Worm (Caenorhabditis elegans) whole organism, young adult: ENCODE data around the gene K08E4.7.
A peak's percentile ranks its signal among the peaks of the same experiment; 100 is the strongest.

Source experiments
- B0035.1 ChIP-seq: sonication (generic microtip); optimal IDR thresholded peaks from 2 replicates; lab custom pipeline; 2016; ENCODE audit warnings: missing genetic modification characterization, mild to moderate bottlenecking, missing compliant biosample characterization, missing genotype, missing genetic modification reagents
- C06A6.2 ChIP-seq: fragments of 200-800 bp; sonication (Bioruptor generic); conservative IDR thresholded peaks from 2 replicates; pipeline ENCODE4 v1.3.6; 2022; ENCODE audit warnings: missing genetic modification characterization, missing compliant biosample characterization
- F37B4.10 ChIP-seq: fragments of 200-800 bp; sonication (Bioruptor generic); IDR thresholded peaks from 2 replicates; pipeline ENCODE4 v1.3.6; 2022; ENCODE audit warnings: missing genetic modification characterization, missing compliant biosample characterization
- F39B2.1 ChIP-seq: fragments of 200-800 bp; sonication (Bioruptor generic); IDR thresholded peaks from 2 replicates; pipeline ENCODE4 v1.3.6; 2022; ENCODE audit warnings: missing genetic modification reagents, missing genetic modification characterization, missing compliant biosample characterization
- K11D2.4 ChIP-seq: fragments of 200-800 bp; sonication (Bioruptor generic); IDR thresholded peaks from 2 replicates; pipeline ENCODE4 v1.3.6; 2022; ENCODE audit warnings: missing genetic modification reagents, missing genetic modification characterization, missing compliant biosample characterization
- K12H6.12 ChIP-seq: fragments of 200-800 bp; sonication (Bioruptor generic); optimal IDR thresholded peaks from 2 replicates; lab custom pipeline; 2018; ENCODE audit warnings: mild to moderate bottlenecking, missing genetic modification characterization, missing compliant biosample characterization
- Y79H2A.3 ChIP-seq: fragments of 200-800 bp; sonication (Bioruptor generic); conservative IDR thresholded peaks from 2 replicates; pipeline ENCODE4 v1.3.6; 2022; ENCODE audit warnings: missing genetic modification reagents, missing genetic modification characterization, missing compliant biosample characterization
- aptf-2 ChIP-seq: fragments of 200-800 bp; sonication (Bioruptor generic); conservative IDR thresholded peaks from 2 replicates; pipeline ENCODE4 v1.3.6; 2022; ENCODE audit warnings: missing genetic modification reagents, missing genetic modification characterization, missing compliant biosample characterization
- attf-5 ChIP-seq: fragments of 200-800 bp; sonication (Bioruptor generic); optimal IDR thresholded peaks from 2 replicates; lab custom pipeline; 2018; ENCODE audit warnings: mild to moderate bottlenecking, missing genetic modification characterization, missing compliant biosample characterization
- bed-1 ChIP-seq: fragments of 200-800 bp; sonication (Bioruptor generic); IDR thresholded peaks from 2 replicates; pipeline ENCODE4 v1.3.6; 2022; ENCODE audit warnings: missing genetic modification reagents, missing genetic modification characterization, missing compliant biosample characterization
- bed-2 ChIP-seq: fragments of 200-800 bp; sonication (Bioruptor generic); IDR thresholded peaks from 2 replicates; pipeline ENCODE4 v1.3.6; 2022; ENCODE audit warnings: missing genetic modification reagents, missing genetic modification characterization, missing compliant biosample characterization
- ccch-3 ChIP-seq: fragments of 200-800 bp; sonication (Bioruptor generic); optimal IDR thresholded peaks from 2 replicates; lab custom pipeline; 2018; ENCODE audit warnings: mild to moderate bottlenecking, missing genetic modification characterization, missing compliant biosample characterization
- cebp-1 ChIP-seq, 2 experiments: fragments of 200-800 bp in 1 of 2; sonication (Bioruptor generic) in 1 of 2; sonication (generic microtip) in 1 of 2; IDR thresholded peaks in 1 of 2; optimal IDR thresholded peaks in 1 of 2; 2 replicates each; pipeline versions ENCODE4 v1.3.6 to Lab custom; 2017 to 2022; ENCODE audit warnings: missing compliant biosample characterization in 2 of 2, missing genetic modification characterization in 2 of 2, mild to moderate bottlenecking in 1 of 2, missing genetic modification reagents in 1 of 2, moderate library complexity in 1 of 2
- chd-7 ChIP-seq: sonication (generic microtip); optimal IDR thresholded peaks from 2 replicates; lab custom pipeline; 2016; ENCODE audit warnings: mild to moderate bottlenecking, missing genetic modification characterization, moderate library complexity, missing compliant biosample characterization
- dox-1 ChIP-seq: fragments of 200-800 bp; sonication (Bioruptor generic); IDR thresholded peaks from 2 replicates; pipeline ENCODE4 v1.3.6; 2022; ENCODE audit warnings: missing genetic modification reagents, missing genetic modification characterization, missing compliant biosample characterization
- dpl-1 ChIP-seq: fragments of 150-350 bp; optimal IDR thresholded peaks from 2 replicates; lab custom pipeline; 2014; ENCODE audit warnings: missing biosample characterization, missing genetic modification reagents, missing genetic modification characterization
- egl-44 ChIP-seq: fragments of 200-800 bp; sonication (Bioruptor generic); IDR thresholded peaks from 2 replicates; pipeline ENCODE4 v1.3.6; 2022; ENCODE audit warnings: missing genetic modification reagents, missing genetic modification characterization, missing compliant biosample characterization
- egrh-3 ChIP-seq: fragments of 200-800 bp; sonication (Bioruptor generic); IDR thresholded peaks from 2 replicates; pipeline ENCODE4 v1.3.6; 2022; ENCODE audit warnings: missing genetic modification reagents, missing genetic modification characterization, missing compliant biosample characterization
- ets-4 ChIP-seq: fragments of 200-800 bp; sonication (Bioruptor generic); optimal IDR thresholded peaks from 2 replicates; lab custom pipeline; 2018; ENCODE audit warnings: mild to moderate bottlenecking, missing genetic modification characterization, missing compliant biosample characterization
- fkh-3 ChIP-seq: sonication (generic microtip); optimal IDR thresholded peaks from 2 replicates; lab custom pipeline; 2016; ENCODE audit warnings: mild to moderate bottlenecking, missing genetic modification characterization, missing compliant biosample characterization
- gei-17 ChIP-seq: fragments of 200-800 bp; sonication (Bioruptor generic); optimal IDR thresholded peaks from 2 replicates; lab custom pipeline; 2018; ENCODE audit warnings: mild to moderate bottlenecking, missing genetic modification characterization, missing compliant biosample characterization
- hrde-1 ChIP-seq: sonication (generic microtip); optimal IDR thresholded peaks from 2 replicates; lab custom pipeline; 2016; ENCODE audit warnings: missing genetic modification characterization, mild to moderate bottlenecking, missing compliant biosample characterization, moderate library complexity, missing genotype, missing genetic modification reagents, borderline replicate concordance
- lin-35 ChIP-seq, 3 experiments: fragments of 150-350 bp in 2 of 3; sonication (generic microtip) in 1 of 3; optimal IDR thresholded peaks; 2 replicates each; lab custom pipeline; 2014 to 2018; ENCODE audit warnings: missing biosample characterization in 3 of 3, missing genetic modification characterization in 3 of 3, missing genetic modification reagents in 3 of 3
- lsl-1 ChIP-seq: fragments of 200-800 bp; sonication (Bioruptor generic); optimal IDR thresholded peaks from 2 replicates; lab custom pipeline; 2018; ENCODE audit warnings: mild to moderate bottlenecking, missing genetic modification characterization, moderate library complexity, missing compliant biosample characterization
- madf-3 ChIP-seq: fragments of 200-800 bp; sonication (Bioruptor generic); IDR thresholded peaks from 2 replicates; pipeline ENCODE4 v1.3.6; 2022; ENCODE audit warnings: missing genetic modification reagents, missing genetic modification characterization, missing compliant biosample characterization
- madf-6 ChIP-seq: fragments of 200-800 bp; sonication (Bioruptor generic); IDR thresholded peaks from 2 replicates; pipeline ENCODE4 v1.3.6; 2022; ENCODE audit warnings: missing genetic modification reagents, missing genetic modification characterization, missing compliant biosample characterization
- nhr-179 ChIP-seq: sonication (generic microtip); optimal IDR thresholded peaks from 2 replicates; lab custom pipeline; 2016; ENCODE audit warnings: mild to moderate bottlenecking, missing genetic modification characterization, missing compliant biosample characterization
- nhr-80 ChIP-seq: sonication (generic microtip); optimal IDR thresholded peaks from 2 replicates; lab custom pipeline; 2016; ENCODE audit warnings: missing genetic modification characterization, missing compliant biosample characterization
- nhr-90 ChIP-seq: sonication (generic microtip); optimal IDR thresholded peaks from 2 replicates; lab custom pipeline; 2016; ENCODE audit warnings: missing genotype, mild to moderate bottlenecking, missing genetic modification characterization, missing compliant biosample characterization
- rcor-1 ChIP-seq: fragments of 200-800 bp; sonication (Bioruptor generic); IDR thresholded peaks from 2 replicates; pipeline ENCODE4 v1.3.6; 2022; ENCODE audit warnings: missing genetic modification reagents, missing genetic modification characterization, missing compliant biosample characterization
- rec-8 ChIP-seq, 2 experiments: sonication (generic microtip); optimal IDR thresholded peaks; 2 replicates each; lab custom pipeline; 2016; ENCODE audit warnings: mild to moderate bottlenecking in 2 of 2, missing genetic modification characterization in 2 of 2, missing genetic modification reagents in 2 of 2, missing genotype in 2 of 2, missing biosample characterization in 1 of 2, missing compliant biosample characterization in 1 of 2, moderate library complexity in 1 of 2
- snpc-3.4 ChIP-seq: sonication (generic microtip); optimal IDR thresholded peaks from 2 replicates; lab custom pipeline; 2017; ENCODE audit warnings: missing genetic modification characterization, mild to moderate bottlenecking, missing compliant biosample characterization, antibody characterized with exemption, moderate library complexity, missing genotype, missing genetic modification reagents
- somi-1 ChIP-seq: fragments of 200-800 bp; sonication (Bioruptor generic); optimal IDR thresholded peaks from 2 replicates; lab custom pipeline; 2018; ENCODE audit warnings: mild to moderate bottlenecking, missing genetic modification characterization, missing compliant biosample characterization
- unc-130 ChIP-seq: sonication (generic microtip); optimal IDR thresholded peaks from 2 replicates; lab custom pipeline; 2016; ENCODE audit warnings: missing genetic modification reagents, missing genetic modification characterization, missing compliant biosample characterization
- xnd-1 ChIP-seq: sonication (generic microtip); optimal IDR thresholded peaks from 2 replicates; lab custom pipeline; 2016; ENCODE audit warnings: missing genotype, missing genetic modification reagents, missing genetic modification characterization, missing compliant biosample characterization
- zim-3 ChIP-seq: sonication (generic microtip); optimal IDR thresholded peaks from 2 replicates; lab custom pipeline; 2017; ENCODE audit warnings: mild to moderate bottlenecking, missing genetic modification characterization, moderate library complexity, missing compliant biosample characterization
- ztf-18 ChIP-seq: sonication (generic microtip); optimal IDR thresholded peaks from 2 replicates; lab custom pipeline; 2016; ENCODE audit warnings: missing genotype, mild to moderate bottlenecking, missing genetic modification characterization, missing compliant biosample characterization
- ztf-25 ChIP-seq: fragments of 200-800 bp; sonication (Bioruptor generic); IDR thresholded peaks from 2 replicates; pipeline ENCODE4 v1.3.6; 2022; ENCODE audit warnings: missing genetic modification reagents, missing genetic modification characterization, missing compliant biosample characterization
- ztf-6 ChIP-seq: fragments of 200-800 bp; sonication (Bioruptor generic); IDR thresholded peaks from 2 replicates; pipeline ENCODE4 v1.3.6; 2022; ENCODE audit warnings: missing genetic modification reagents, missing genetic modification characterization, missing compliant biosample characterization

Gene K08E4.7

ce11 chrIV:12088898-12089297 lies 13.3 kb downstream of the K08E4.7 start (continued):
- TF ChIP-seq madf-6 (GFP tag; lab: Robert Waterston, UW) (peak; percentile 35; the same call in 1 of the 2 replicates), fkh-3 (tag; lab: Kevin White, UChicago) (no peak), nhr-90 (no peak), B0035.1 (tag; lab: Kevin White, UChicago) (no peak), chd-7 (tag; lab: Kevin White, UChicago) (no peak), madf-3 (GFP tag; lab: Robert Waterston, UW) (no peak), zim-3 (tag; lab: Kevin White, UChicago) (no peak), C06A6.2 (GFP tag; lab: Robert Waterston, UW) (no peak), rec-8 (tag; optimal IDR thresholded peaks at IDR 0.05; lab: Kevin White, UChicago) (no peak), ztf-18 (no peak), hrde-1 (tag; lab: Kevin White, UChicago) (peak; percentile 19), nhr-80 (peak; percentile 14), Y79H2A.3 (GFP tag; lab: Robert Waterston, UW) (no peak)
- TF ChIP-seq, all 124 proteins: peak for 16

ce11 chrIV:12089551-12089950 lies 14.0 kb downstream of the K08E4.7 start, which contains the start of gene F11A10.6:
F11A10.6 (minus strand) TSS chrIV:12089651.
- TF ChIP-seq bed-1 (GFP tag; lab: Robert Waterston, UW) (no peak), ztf-25 (GFP tag; lab: Robert Waterston, UW) (no peak), fkh-3 (tag; lab: Kevin White, UChicago) (no peak), dox-1 (no peak), gei-17 (GFP tag; lab: Kevin White, UChicago) (no peak), cebp-1 (GFP tag; IDR thresholded peaks at IDR 0.05; lab: Robert Waterston, UW) (no peak), cebp-1 (tag; optimal IDR thresholded peaks at IDR 0.05; lab: Kevin White, UChicago) (no peak), somi-1 (GFP tag; lab: Kevin White, UChicago) (no peak), dpl-1 (GFP tag; lab: Kevin White, UChicago) (no peak), K11D2.4 (GFP tag; lab: Robert Waterston, UW) (no peak), aptf-2 (GFP tag; lab: Robert Waterston, UW) (no peak)

ce11 chrIV:12092113-12092512 lies 16.5 kb downstream of the K08E4.7 start, which contains the start of gene mig-32:
mig-32 (minus strand) TSS chrIV:12092213.
- TF ChIP-seq rcor-1 (GFP tag; lab: Robert Waterston, UW) (no peak), bed-2 (no peak), xnd-1 (tag; lab: Kevin White, UChicago) (no peak), unc-130 (GFP tag; lab: Kevin White, UChicago) (no peak), K12H6.12 (tag; lab: Kevin White, UChicago) (no peak), snpc-3.4 (tag; lab: Kevin White, UChicago) (no peak), egrh-3 (GFP tag; lab: Robert Waterston, UW) (no peak), egl-44 (GFP tag; lab: Robert Waterston, UW) (no peak), attf-5 (GFP tag; lab: Kevin White, UChicago) (no peak), madf-6 (GFP tag; lab: Robert Waterston, UW) (no peak), nhr-179 (no peak)

- TF ChIP-seq F39B2.1 (GFP tag; lab: Robert Waterston, UW), result no peak
- TF ChIP-seq ztf-6, result no peak
- no peak for TF ChIP-seq ets-4 (GFP tag; lab: Kevin White, UChicago)
- TF ChIP-seq F37B4.10 (GFP tag; lab: Robert Waterston, UW), result no peak
- TF ChIP-seq lsl-1 (GFP tag; lab: Kevin White, UChicago), result peak; percentile 70
- no peak for TF ChIP-seq lin-35 (GFP tag; optimal IDR thresholded peaks at IDR 0.05; lab: Kevin White, UChicago)
- TF ChIP-seq ccch-3, result no peak
- TF ChIP-seq, all 124 proteins: peak for 1
Observed at ce11 chrIV:12093384-12093783, 17.8 kb downstream of the K08E4.7 start, which contains the start of gene cpsf-4. cpsf-4 (minus strand) TSS chrIV:12093445.
